Worm (Caenorhabditis elegans) whole organism, late embryonic: ENCODE results near the gene Y38F1A.8.
"Not testable (repeated sequence)": the region's sequence is repeated elsewhere in the genome, so short reads cannot be mapped to it uniquely, and the experiment has no call there.

ENCODE experiments used
- C08G9.2 ChIP-seq: sonication (generic microtip); optimal IDR thresholded peaks from 2 replicates; lab custom pipeline; 2016; ENCODE audit warnings: mild to moderate bottlenecking, missing genetic modification characterization, moderate library complexity, missing compliant biosample characterization
- C38D4.7 ChIP-seq: fragments of 200-800 bp; sonication (Bioruptor generic); optimal IDR thresholded peaks from 2 replicates; lab custom pipeline; 2018; ENCODE audit warnings: mild to moderate bottlenecking, missing genetic modification characterization, moderate library complexity, missing compliant biosample characterization
- K09A11.1 ChIP-seq: sonication (generic microtip); optimal IDR thresholded peaks from 2 replicates; lab custom pipeline; 2017; ENCODE audit warnings: antibody characterized with exemption, mild to moderate bottlenecking, missing genetic modification characterization, missing compliant biosample characterization; ENCODE audit not compliant: insufficient read depth
- ceh-24 ChIP-seq: sonication (generic microtip); optimal IDR thresholded peaks from 2 replicates; lab custom pipeline; 2016; ENCODE audit warnings: mild to moderate bottlenecking, missing genetic modification characterization, missing compliant biosample characterization
- ceh-34 ChIP-seq: sonication (generic microtip); optimal IDR thresholded peaks from 2 replicates; lab custom pipeline; 2016; ENCODE audit warnings: mild to moderate bottlenecking, missing genetic modification characterization, missing compliant biosample characterization
- ceh-48 ChIP-seq: sonication (generic microtip); optimal IDR thresholded peaks from 2 replicates; lab custom pipeline; 2016; ENCODE audit warnings: missing genetic modification characterization, inconsistent platforms, missing compliant biosample characterization
- ceh-9 ChIP-seq: sonication (generic microtip); optimal IDR thresholded peaks from 2 replicates; lab custom pipeline; 2016; ENCODE audit warnings: mild to moderate bottlenecking, missing genetic modification characterization, inconsistent platforms, missing compliant biosample characterization
- che-1 ChIP-seq: sonication (generic microtip); optimal IDR thresholded peaks from 2 replicates; lab custom pipeline; 2016; ENCODE audit warnings: mild to moderate bottlenecking, missing genetic modification characterization, missing compliant biosample characterization
- elt-4 ChIP-seq: sonication (generic microtip); optimal IDR thresholded peaks from 2 replicates; lab custom pipeline; 2016; ENCODE audit warnings: missing genetic modification characterization, missing compliant biosample characterization
- ets-4 ChIP-seq: sonication (generic microtip); optimal IDR thresholded peaks from 2 replicates; lab custom pipeline; 2016; ENCODE audit warnings: missing genetic modification characterization, missing compliant biosample characterization
- fkh-10 ChIP-seq: fragments of 150-350 bp; optimal IDR thresholded peaks from 2 replicates; lab custom pipeline; 2014; ENCODE audit warnings: missing biosample characterization, missing genetic modification reagents, missing genetic modification characterization
- fkh-6 ChIP-seq: sonication (generic microtip); optimal IDR thresholded peaks from 2 replicates; lab custom pipeline; 2016; ENCODE audit warnings: missing genetic modification characterization, missing compliant biosample characterization
- hlh-13 ChIP-seq: fragments of 200-800 bp; sonication (Bioruptor generic); optimal IDR thresholded peaks from 2 replicates; lab custom pipeline; 2018; ENCODE audit warnings: mild to moderate bottlenecking, missing genetic modification characterization, missing compliant biosample characterization
- hlh-15 ChIP-seq: sonication (generic microtip); optimal IDR thresholded peaks from 2 replicates; lab custom pipeline; 2016; ENCODE audit warnings: missing genetic modification characterization, missing compliant biosample characterization
- hlh-30 ChIP-seq: sonication (generic microtip); optimal IDR thresholded peaks from 2 replicates; lab custom pipeline; 2017; ENCODE audit warnings: antibody characterized with exemption, missing genetic modification characterization, missing compliant biosample characterization; ENCODE audit not compliant: insufficient read depth
- hlh-8 ChIP-seq: sonication (generic microtip); optimal IDR thresholded peaks from 2 replicates; lab custom pipeline; 2016; ENCODE audit warnings: missing genotype, missing genetic modification characterization, missing compliant biosample characterization
- lim-6 ChIP-seq: sonication (generic microtip); optimal IDR thresholded peaks from 2 replicates; lab custom pipeline; 2016; ENCODE audit warnings: missing genetic modification characterization, missing compliant biosample characterization
- lin-11 ChIP-seq: fragments of 200-800 bp; sonication (Bioruptor generic); optimal IDR thresholded peaks from 2 replicates; lab custom pipeline; 2018; ENCODE audit warnings: mild to moderate bottlenecking, missing genetic modification characterization, missing compliant biosample characterization
- mec-3 ChIP-seq: sonication (generic microtip); optimal IDR thresholded peaks from 2 replicates; lab custom pipeline; 2016; ENCODE audit warnings: borderline replicate concordance, missing genetic modification characterization, missing compliant biosample characterization
- nhr-232 ChIP-seq: sonication (generic microtip); optimal IDR thresholded peaks from 2 replicates; lab custom pipeline; 2016; ENCODE audit warnings: missing genetic modification characterization, missing compliant biosample characterization
- npax-4 ChIP-seq: sonication (generic microtip); optimal IDR thresholded peaks from 2 replicates; lab custom pipeline; 2016; ENCODE audit warnings: missing genetic modification characterization, missing compliant biosample characterization
- odd-2 ChIP-seq: sonication (generic microtip); optimal IDR thresholded peaks from 2 replicates; lab custom pipeline; 2017; ENCODE audit warnings: antibody characterized with exemption, mild to moderate bottlenecking, missing genetic modification characterization, missing compliant biosample characterization
- pag-3 ChIP-seq: sonication (generic microtip); optimal IDR thresholded peaks from 2 replicates; lab custom pipeline; 2016; ENCODE audit warnings: missing compliant biosample characterization, missing genetic modification characterization, borderline replicate concordance
- pha-2 ChIP-seq: sonication (generic microtip); optimal IDR thresholded peaks from 2 replicates; lab custom pipeline; 2017; ENCODE audit warnings: mild to moderate bottlenecking, missing genetic modification characterization, missing compliant biosample characterization
- pros-1 ChIP-seq: fragments of 150-350 bp; optimal IDR thresholded peaks from 2 replicates; lab custom pipeline; 2014; ENCODE audit warnings: missing biosample characterization, missing genetic modification reagents, missing genetic modification characterization
- ref-2 ChIP-seq: sonication (generic microtip); optimal IDR thresholded peaks from 2 replicates; lab custom pipeline; 2016; ENCODE audit warnings: missing genetic modification characterization, missing compliant biosample characterization
- rnt-1 ChIP-seq: sonication (generic microtip); optimal IDR thresholded peaks from 2 replicates; lab custom pipeline; 2016; ENCODE audit warnings: missing genetic modification characterization, missing compliant biosample characterization
- sdc-2 ChIP-seq: sonication (generic microtip); optimal IDR thresholded peaks from 2 replicates; lab custom pipeline; 2016; ENCODE audit warnings: missing genotype, missing genetic modification characterization, missing compliant biosample characterization
- sox-4 ChIP-seq: sonication (generic microtip); optimal IDR thresholded peaks from 2 replicates; lab custom pipeline; 2017; ENCODE audit warnings: mild to moderate bottlenecking, missing genetic modification characterization, inconsistent platforms, missing compliant biosample characterization
- syd-9 ChIP-seq: sonication (generic microtip); optimal IDR thresholded peaks from 2 replicates; lab custom pipeline; 2016; ENCODE audit warnings: mild to moderate bottlenecking, missing genetic modification characterization, moderate library complexity, missing compliant biosample characterization
- tbx-2 ChIP-seq: sonication (generic microtip); optimal IDR thresholded peaks from 2 replicates; lab custom pipeline; 2016; ENCODE audit warnings: missing genetic modification characterization, missing compliant biosample characterization
- ttx-3 ChIP-seq: sonication (generic microtip); optimal IDR thresholded peaks from 2 replicates; lab custom pipeline; 2016; ENCODE audit warnings: missing genetic modification reagents, missing genetic modification characterization, missing compliant biosample characterization
- unc-3 ChIP-seq, 2 experiments: fragments of 200-800 bp in 1 of 2; sonication (Bioruptor generic) in 1 of 2; sonication (generic microtip) in 1 of 2; conservative IDR thresholded peaks in 1 of 2; optimal IDR thresholded peaks in 1 of 2; 2 replicates each; pipeline versions ENCODE4 v1.3.6 to Lab custom; 2016 to 2022; ENCODE audit warnings: missing compliant biosample characterization in 2 of 2, missing genetic modification characterization in 2 of 2, missing genetic modification reagents in 1 of 2
- unc-86 ChIP-seq: sonication (generic microtip); optimal IDR thresholded peaks from 2 replicates; lab custom pipeline; 2016; ENCODE audit warnings: missing genetic modification characterization, missing compliant biosample characterization

Y38F1A.8 gene

DNA sequence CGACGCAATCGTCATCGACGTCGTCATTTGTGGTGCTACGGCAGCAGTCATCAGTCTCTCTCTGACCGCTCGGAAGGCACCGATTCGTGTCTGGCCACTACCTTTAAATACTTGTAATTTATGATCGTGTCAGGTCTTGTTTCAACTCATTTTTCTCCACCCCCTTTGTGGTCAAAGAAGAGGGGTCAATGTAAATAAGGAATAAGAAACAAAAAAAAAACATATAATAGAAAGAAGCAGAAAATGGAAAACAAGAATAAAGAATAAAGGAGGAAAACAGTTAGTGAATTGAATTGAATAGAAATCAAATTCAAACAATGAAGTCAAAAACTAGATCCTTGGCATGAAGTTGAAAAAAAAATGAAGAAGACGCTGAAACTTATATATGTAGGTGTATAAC is at the start of gene Y38F1A.8:
Y38F1A.8 (minus strand) TSS at position 101 of the 400 bp plus-strand sequence.
- TF ChIP-seq ttx-3 (tag; lab: Kevin White, UChicago) = no peak
- TF ChIP-seq pros-1 (tag; lab: Kevin White, UChicago) = no peak
- no peak for TF ChIP-seq syd-9
- TF ChIP-seq hlh-8 (tag; lab: Kevin White, UChicago) = no peak
- TF ChIP-seq elt-4 (tag; lab: Kevin White, UChicago) = no peak

DNA sequence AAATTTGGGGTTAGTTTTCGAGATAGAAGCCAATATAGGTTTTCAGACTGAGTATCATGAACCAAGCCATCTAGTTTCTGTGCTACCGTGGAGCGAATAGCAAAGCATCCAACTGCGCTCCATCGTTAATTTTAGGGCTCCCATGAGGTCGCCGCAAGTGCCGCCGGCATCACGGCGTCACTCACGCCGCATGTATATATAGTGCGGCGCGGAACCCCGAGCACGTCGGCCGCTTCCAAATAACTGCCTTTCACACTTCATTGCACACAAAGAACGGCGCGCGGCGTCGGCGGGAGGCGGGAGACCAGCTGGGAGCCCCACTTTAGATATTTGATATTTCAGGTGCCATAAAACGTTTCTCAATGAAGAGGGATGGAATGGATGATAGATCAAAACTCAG is 49.4 kb upstream of the Y38F1A.8 start:
- TF ChIP-seq ceh-9 (tag; lab: Kevin White, UChicago) (no peak), ceh-24 (no peak), odd-2 (no peak), tbx-2 (tag; lab: Kevin White, UChicago) (no peak), che-1 (no peak), mec-3 (no peak), fkh-10 (GFP tag; lab: Kevin White, UChicago) (no peak), lin-11 (tag; lab: Kevin White, UChicago) (no peak), unc-3 (GFP tag; conservative IDR thresholded peaks at IDR 0.05; lab: Robert Waterston, UW) (no peak), unc-3 (tag; optimal IDR thresholded peaks at IDR 0.05; lab: Kevin White, UChicago) (no peak), ets-4 (no peak), unc-86 (tag; lab: Kevin White, UChicago) (no peak)
- TF ChIP-seq, all 69 proteins: peak for 0

DNA sequence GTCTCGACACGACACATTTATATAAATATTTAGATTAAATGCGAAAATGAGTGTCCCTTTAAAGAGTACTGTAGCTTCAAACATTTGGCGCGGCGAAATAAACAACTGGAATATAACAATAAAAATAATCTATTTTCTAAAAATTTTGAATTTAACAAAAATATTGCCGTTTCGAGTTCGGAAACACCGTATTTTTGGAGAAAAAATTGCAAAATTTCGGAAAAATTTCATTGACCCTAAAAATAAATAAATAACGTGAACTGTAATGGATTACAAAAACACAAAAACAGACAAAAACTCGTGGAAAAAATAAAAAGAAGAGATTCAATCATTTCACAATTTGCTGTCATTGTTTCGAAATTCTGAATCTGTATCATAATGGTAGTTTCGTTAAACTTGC is 47.0 kb upstream of the Y38F1A.8 start, which contains the start of gene F42G4.2:
F42G4.2 (plus strand) TSS at position 301 of the 400 bp plus-strand sequence.
- not testable (repeated sequence) for TF ChIP-seq C38D4.7; sox-4 (tag; lab: Kevin White, UChicago); ceh-9 (tag; lab: Kevin White, UChicago)

DNA sequence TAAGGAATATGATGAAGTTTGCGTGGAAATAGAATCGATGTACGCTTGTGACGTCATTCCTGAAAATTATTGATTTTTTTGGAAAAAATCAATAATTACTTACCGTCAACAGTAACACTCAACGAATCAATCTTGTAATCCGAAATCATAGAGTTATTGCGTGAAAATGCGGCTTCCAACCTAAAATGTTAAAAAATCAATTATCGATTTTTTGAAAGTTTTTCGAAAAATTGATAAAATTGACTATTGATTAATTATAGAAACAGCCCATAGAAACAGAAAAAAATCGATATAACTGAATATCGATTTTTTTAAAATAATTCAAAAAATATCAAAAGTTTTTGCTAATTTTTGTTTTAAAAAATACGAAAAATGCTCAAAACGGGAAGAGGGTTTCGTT is 46.5 kb upstream of the Y38F1A.8 start, which contains the start of gene F42G4.7:
F42G4.7 (minus strand) TSS at position 185 of the 400 bp plus-strand sequence.
- not testable (repeated sequence) for TF ChIP-seq pag-3 (tag; lab: Kevin White, UChicago); hlh-13 (GFP tag; lab: Kevin White, UChicago); fkh-10 (GFP tag; lab: Kevin White, UChicago)

DNA sequence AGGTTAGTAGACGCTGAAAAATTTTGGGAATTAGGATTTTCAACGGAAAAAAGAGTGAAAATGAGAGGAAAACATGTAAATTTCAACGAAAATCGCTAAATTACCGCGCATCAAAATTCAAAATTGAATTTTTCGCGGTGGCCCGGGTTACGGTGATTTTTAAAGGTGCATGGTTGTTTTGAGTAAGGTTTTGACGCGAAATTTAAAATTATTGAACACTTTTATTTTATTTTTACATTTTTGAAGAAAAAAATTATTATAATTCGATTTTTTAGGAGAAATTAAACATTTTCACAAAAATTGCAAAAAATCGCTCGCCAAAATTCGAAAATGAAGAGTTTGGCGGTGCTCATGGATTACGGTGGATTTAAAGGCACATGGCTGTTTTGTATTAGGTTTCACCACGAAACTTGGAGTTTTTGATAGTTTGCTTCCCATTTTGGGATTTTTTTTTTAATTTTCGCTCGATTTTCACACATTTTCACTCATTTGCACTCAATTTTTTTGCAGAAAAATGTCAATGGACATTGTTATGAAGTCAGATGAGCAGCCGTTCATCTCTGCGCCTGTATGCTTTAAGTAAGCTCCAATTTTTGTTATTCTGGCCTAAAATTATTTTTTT is 42.9 kb upstream of the Y38F1A.8 start, which contains the start of gene puf-6:
puf-6 (minus strand) TSS at position 13 of the 622 bp plus-strand sequence.
- TF ChIP-seq sdc-2, lim-6, ceh-48 (tag; lab: Kevin White, UChicago): not testable (repeated sequence)
- TF ChIP-seq, all 69 proteins: peak for 0; not testable (repeated sequence) for 69

DNA sequence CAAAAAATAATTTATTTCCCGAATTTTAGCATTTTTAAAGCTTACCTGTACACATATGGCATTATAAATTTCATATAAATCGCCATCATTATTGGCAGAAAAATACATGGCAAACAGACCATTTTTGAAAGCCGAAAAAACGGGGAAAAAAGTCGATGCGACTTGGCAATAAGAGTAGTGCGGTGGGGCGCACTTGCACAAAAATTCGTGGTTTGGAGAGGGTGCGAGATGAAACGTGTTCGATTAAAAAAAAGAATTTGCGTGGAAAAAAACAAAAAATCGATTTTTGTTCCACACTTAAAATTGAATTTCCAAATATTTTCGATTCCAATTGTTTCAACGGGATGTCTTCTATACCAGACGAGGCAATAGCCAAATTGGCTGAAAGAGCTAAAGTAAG is 36.1 kb upstream of the Y38F1A.8 start, which contains the start of gene F18A11.3:
F18A11.3 (minus strand) TSS at position 125 of the 400 bp plus-strand sequence.
- no peak for TF ChIP-seq K09A11.1 (tag; lab: Kevin White, UChicago)
- no peak for TF ChIP-seq syd-9
- no peak for TF ChIP-seq fkh-6 (tag; lab: Kevin White, UChicago)
- no peak for TF ChIP-seq mec-3
- TF ChIP-seq ceh-48 (tag; lab: Kevin White, UChicago) = peak; percentile 55
- no peak for TF ChIP-seq rnt-1
- TF ChIP-seq hlh-30 (tag; lab: Kevin White, UChicago) = no peak
- TF ChIP-seq C08G9.2 (tag; lab: Kevin White, UChicago) = no peak
- no peak for TF ChIP-seq pha-2 (tag; lab: Kevin White, UChicago)
- no peak for TF ChIP-seq hlh-8 (tag; lab: Kevin White, UChicago)
- no peak for TF ChIP-seq hlh-15 (tag; lab: Kevin White, UChicago)
- TF ChIP-seq ref-2 (tag; lab: Kevin White, UChicago) = peak; percentile 1
- TF ChIP-seq npax-4 (tag; lab: Kevin White, UChicago) = no peak
- TF ChIP-seq ceh-34 (tag; lab: Kevin White, UChicago) = no peak
- TF ChIP-seq nhr-232 = no peak
